Worm (Caenorhabditis elegans): ENCODE results near the gene C14A4.7.

C14A4.7 gene

DNA sequence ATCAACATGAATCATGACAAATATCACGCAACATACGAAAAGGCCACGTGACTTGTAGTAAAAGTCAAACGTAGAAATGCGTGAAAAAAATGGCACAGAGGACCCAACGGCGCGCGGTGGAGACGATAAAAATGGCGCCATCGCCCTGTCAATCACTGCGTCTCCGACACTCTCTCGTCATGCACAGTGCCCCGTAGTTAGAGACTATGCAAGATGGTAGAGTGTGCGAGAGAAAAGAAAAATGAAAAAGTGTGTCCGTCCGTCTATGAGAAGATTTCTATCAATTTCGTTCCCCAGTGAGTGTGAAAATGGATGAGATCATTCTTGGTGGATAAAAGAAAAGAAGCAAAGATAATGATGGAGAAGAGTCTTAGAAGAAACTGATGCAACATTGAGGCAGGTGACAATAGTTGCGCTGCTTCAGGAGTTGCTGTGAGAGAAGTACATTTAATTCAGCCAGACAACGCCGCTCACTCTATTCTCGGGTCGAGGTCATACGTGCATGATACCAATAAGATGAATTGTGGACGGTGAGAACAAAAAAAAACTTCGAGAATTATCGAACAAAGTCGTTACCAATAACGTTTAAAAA lies 40.8 kb downstream of the C14A4.7 start (continued):
- no peak for TF ChIP-seq nhr-28 (tag; optimal IDR thresholded peaks at IDR 0.05)
- no peak for TF ChIP-seq lin-39 (tag; optimal IDR thresholded peaks at IDR 0.05)
- peak; percentile 78 for TF ChIP-seq ztf-4 (tag; optimal IDR thresholded peaks at IDR 0.05)
- TF ChIP-seq nhr-23 (tag; optimal IDR thresholded peaks at IDR 0.05), result peak; percentile 31
- TF ChIP-seq skn-1 (tag; optimal IDR thresholded peaks at IDR 0.05), result no peak
- TF ChIP-seq elt-1 (tag; optimal IDR thresholded peaks at IDR 0.05), result no peak
- no peak for TF ChIP-seq jun-1 (tag; optimal IDR thresholded peaks at IDR 0.05)
- no peak for TF ChIP-seq aly-2 (tag; optimal IDR thresholded peaks at IDR 0.05)
- peak; percentile 17 for TF ChIP-seq R02D3.7 (tag; optimal IDR thresholded peaks at IDR 0.05)
- peak; percentile 79 for TF ChIP-seq nhr-25 (tag; optimal IDR thresholded peaks at IDR 0.05)
- TF ChIP-seq unc-62 (GFP tag; optimal IDR thresholded peaks at IDR 0.05), result peak; percentile 71
- TF ChIP-seq ceh-82 (tag; optimal IDR thresholded peaks at IDR 0.05), result no peak
- no peak for TF ChIP-seq nhr-77 (tag; optimal IDR thresholded peaks at IDR 0.05)
- TF ChIP-seq tbx-2 (tag; optimal IDR thresholded peaks at IDR 0.05), result peak; percentile 19
- peak; percentile 23 for TF ChIP-seq nfya-1 (tag; optimal IDR thresholded peaks at IDR 0.05; ENCODE audit: insufficient read depth)
- TF ChIP-seq pqm-1 (tag; optimal IDR thresholded peaks at IDR 0.05), result no peak
- TF ChIP-seq mdl-1 (tag; optimal IDR thresholded peaks at IDR 0.05), result no peak
- peak; percentile 68 for TF ChIP-seq elt-2 (tag; optimal IDR thresholded peaks at IDR 0.05)
- no peak for TF ChIP-seq zag-1 (tag; optimal IDR thresholded peaks at IDR 0.05)

DNA sequence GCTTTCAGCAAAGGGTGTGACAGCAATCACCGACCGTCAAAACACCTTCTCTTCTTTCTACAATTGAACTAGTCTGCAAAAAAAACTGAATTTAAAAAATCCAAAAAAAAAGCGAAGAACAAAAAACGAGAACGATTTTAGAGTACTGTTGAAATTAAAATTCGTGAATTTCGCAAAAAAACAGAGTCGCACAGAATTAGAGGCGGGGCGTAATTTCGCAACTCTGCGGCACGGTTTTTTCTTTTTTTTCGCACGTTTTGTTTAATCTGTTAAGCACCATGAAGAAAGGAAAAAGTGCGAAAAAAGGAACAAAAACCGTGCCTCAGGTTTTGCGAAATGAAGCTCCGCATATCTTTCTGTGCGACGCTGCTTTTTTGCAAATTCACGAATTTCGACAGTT lies 41.4 kb downstream of the C14A4.7 start, which contains the start of gene mnk-1:
mnk-1 (minus strand) TSS at position 73 of the 400 bp plus-strand sequence.
- TF ChIP-seq ceh-82 (tag; optimal IDR thresholded peaks at IDR 0.05), result no peak
- no peak for TF ChIP-seq egl-27 (tag; optimal IDR thresholded peaks at IDR 0.05)
- peak; percentile 22 for TF ChIP-seq egl-5 (tag; optimal IDR thresholded peaks at IDR 0.05)
- TF ChIP-seq snpc-4 (tag; optimal IDR thresholded peaks at IDR 0.05), result no peak
- TF ChIP-seq zag-1 (tag; optimal IDR thresholded peaks at IDR 0.05), result no peak
- TF ChIP-seq ZK546.5 (tag; optimal IDR thresholded peaks at IDR 0.05), result no peak
- no peak for TF ChIP-seq mdl-1 (tag; optimal IDR thresholded peaks at IDR 0.05)
- TF ChIP-seq nhr-76 (tag; optimal IDR thresholded peaks at IDR 0.05), result no peak

DNA sequence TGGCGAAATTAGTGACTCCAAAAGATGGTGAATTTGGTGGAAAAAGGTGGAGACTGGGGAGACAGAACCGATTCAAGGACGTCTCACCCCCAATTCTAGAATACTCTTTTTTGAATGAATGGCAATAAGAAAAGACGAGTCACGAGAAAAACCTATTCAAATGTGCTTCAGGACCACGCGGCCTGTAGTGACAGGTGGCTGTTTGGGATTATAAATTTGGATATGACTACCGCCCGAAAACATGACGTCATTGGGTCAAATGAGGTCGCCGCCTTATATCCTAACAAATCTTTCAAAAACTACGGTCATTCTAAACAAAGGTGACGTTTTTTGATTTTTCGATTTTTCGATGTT lies 42.3 kb downstream of the C14A4.7 start:
- no peak for TF ChIP-seq pqm-1 (tag; optimal IDR thresholded peaks at IDR 0.05)
- no peak for TF ChIP-seq jun-1 (tag; optimal IDR thresholded peaks at IDR 0.05)
- TF ChIP-seq ceh-9 (tag; optimal IDR thresholded peaks at IDR 0.05), result no peak
- no peak for TF ChIP-seq ZK546.5 (tag; optimal IDR thresholded peaks at IDR 0.05)
- TF ChIP-seq ama-1 (optimal IDR thresholded peaks at IDR 0.05), result peak; percentile 73
- peak; percentile 18 for TF ChIP-seq nhr-25 (tag; optimal IDR thresholded peaks at IDR 0.05)

DNA sequence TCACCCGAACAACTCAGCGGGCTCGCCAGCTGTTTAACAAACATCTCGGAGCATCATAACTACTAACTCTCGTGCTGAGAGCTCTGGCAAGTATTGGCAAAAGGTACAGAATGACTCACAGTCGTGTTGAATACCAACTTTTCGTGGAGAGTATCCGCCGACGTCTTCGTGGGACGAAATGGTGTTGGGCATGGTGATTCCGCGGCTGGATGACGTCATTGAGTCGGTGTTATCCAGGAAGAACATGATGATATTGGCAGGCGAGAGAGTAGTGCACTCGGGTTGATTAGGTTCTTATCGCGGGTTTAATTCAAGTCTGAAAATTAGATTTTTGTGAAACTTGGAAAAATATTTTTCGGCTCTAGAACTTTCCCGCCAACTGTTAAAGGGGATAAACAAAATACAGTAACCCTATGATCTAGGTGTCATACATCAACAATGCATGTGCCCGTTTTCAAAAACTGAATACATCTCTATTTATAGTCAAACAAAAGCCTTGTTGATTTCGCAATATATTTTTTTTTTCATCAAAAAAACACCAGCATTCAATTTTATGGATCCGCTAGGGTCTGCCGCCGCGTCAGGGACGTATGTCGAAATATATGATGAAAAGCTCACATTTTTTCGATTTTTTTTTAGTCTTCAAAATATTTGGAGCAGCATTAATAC lies 42.9 kb downstream of the C14A4.7 start:
- TF ChIP-seq nhr-23 (tag; optimal IDR thresholded peaks at IDR 0.05) (no peak), snpc-4 (tag; optimal IDR thresholded peaks at IDR 0.05) (no peak), lsy-12 (tag; optimal IDR thresholded peaks at IDR 0.05) (peak; percentile 54), egl-5 (tag; optimal IDR thresholded peaks at IDR 0.05) (no peak), nfya-1 (tag; optimal IDR thresholded peaks at IDR 0.05; ENCODE audit: insufficient read depth) (peak; percentile 13), ama-1 (optimal IDR thresholded peaks at IDR 0.05) (peak; percentile 90)

DNA sequence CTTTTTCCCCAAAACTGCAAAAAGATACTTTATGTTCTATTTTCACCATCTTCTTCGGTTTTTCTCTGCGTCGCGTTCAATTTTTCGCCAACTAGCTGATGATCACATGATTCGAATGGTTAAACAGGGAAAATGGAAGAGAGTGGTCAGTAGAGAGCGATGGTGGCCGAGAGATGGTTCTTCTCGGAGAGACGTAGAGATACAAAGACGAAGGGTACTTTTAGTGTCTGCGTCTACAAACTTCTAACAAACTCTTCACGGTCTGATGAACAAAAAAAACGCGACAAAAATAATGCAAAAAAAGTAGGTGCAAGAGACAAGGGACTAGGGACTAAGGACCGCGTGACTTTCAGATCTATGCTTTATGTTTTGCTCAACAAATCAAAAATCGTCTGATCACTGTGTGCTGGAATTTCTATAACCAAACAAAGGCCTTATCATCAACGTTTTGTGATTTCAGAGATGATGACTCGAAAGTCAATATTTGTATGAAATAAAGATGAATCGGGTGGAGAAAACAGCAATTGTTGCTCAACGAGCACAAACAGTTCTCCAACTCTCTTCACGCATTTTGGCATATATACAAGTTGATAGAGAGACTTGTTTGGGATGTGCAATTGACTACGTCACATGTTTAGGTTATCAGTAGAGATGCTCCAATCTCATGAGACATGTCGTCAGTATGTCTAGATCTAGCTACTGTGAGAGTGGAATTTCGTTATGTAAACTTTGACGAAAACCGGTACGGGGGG lies 44.2 kb downstream of the C14A4.7 start:
- peak; percentile 86 for TF ChIP-seq ceh-28 (tag; optimal IDR thresholded peaks at IDR 0.05)
- TF ChIP-seq lin-15B (tag; optimal IDR thresholded peaks at IDR 0.05), result peak; percentile 71
- TF ChIP-seq daf-12 (tag; optimal IDR thresholded peaks at IDR 0.05), result peak; percentile 13
- TF ChIP-seq ceh-82 (tag; optimal IDR thresholded peaks at IDR 0.05), result peak; percentile 74
- peak; percentile 25 for TF ChIP-seq zag-1 (tag; optimal IDR thresholded peaks at IDR 0.05)
- peak; percentile 75 for TF ChIP-seq R02D3.7 (tag; optimal IDR thresholded peaks at IDR 0.05)
- TF ChIP-seq skn-1 (tag; optimal IDR thresholded peaks at IDR 0.05), result peak; percentile 62
- peak; percentile 84 for TF ChIP-seq mdl-1 (tag; optimal IDR thresholded peaks at IDR 0.05)
- TF ChIP-seq nhr-28 (tag; optimal IDR thresholded peaks at IDR 0.05), result peak; percentile 11
- peak; percentile 98 for TF ChIP-seq pha-4 (tag; optimal IDR thresholded peaks at IDR 0.05)
- peak; percentile 78 for TF ChIP-seq lsy-12 (tag; optimal IDR thresholded peaks at IDR 0.05)
- TF ChIP-seq pqm-1 (tag; optimal IDR thresholded peaks at IDR 0.05), result peak; percentile 49
- TF ChIP-seq nhr-43 (tag; optimal IDR thresholded peaks at IDR 0.05; ENCODE audit: poor library complexity, severe bottlenecking), result peak; percentile 90
- TF ChIP-seq ceh-9 (tag; optimal IDR thresholded peaks at IDR 0.05), result no peak
- TF ChIP-seq egl-27 (tag; optimal IDR thresholded peaks at IDR 0.05), result peak; percentile 72
- TF ChIP-seq lin-39 (tag; optimal IDR thresholded peaks at IDR 0.05), result peak; percentile 80
- no peak for TF ChIP-seq fkh-2 (tag; optimal IDR thresholded peaks at IDR 0.05)
- TF ChIP-seq nhr-25 (tag; optimal IDR thresholded peaks at IDR 0.05), result peak; percentile 96
- TF ChIP-seq hmg-11 (tag; optimal IDR thresholded peaks at IDR 0.05), result peak; percentile 87
- TF ChIP-seq elt-2 (tag; optimal IDR thresholded peaks at IDR 0.05), result peak; percentile 56
- TF ChIP-seq jun-1 (tag; optimal IDR thresholded peaks at IDR 0.05), result peak; percentile 98
- peak; percentile 48 for TF ChIP-seq nhr-77 (tag; optimal IDR thresholded peaks at IDR 0.05)
- peak; percentile 84 for TF ChIP-seq ztf-4 (tag; optimal IDR thresholded peaks at IDR 0.05)
- no peak for TF ChIP-seq ceh-16 (tag; optimal IDR thresholded peaks at IDR 0.05)
- no peak for TF ChIP-seq sea-2 (GFP tag; optimal IDR thresholded peaks at IDR 0.05)
- no peak for TF ChIP-seq nhr-67 (tag; optimal IDR thresholded peaks at IDR 0.05)
- TF ChIP-seq nfya-1 (tag; optimal IDR thresholded peaks at IDR 0.05; ENCODE audit: insufficient read depth), result peak; percentile 95
- TF ChIP-seq mml-1 (tag; optimal IDR thresholded peaks at IDR 0.05), result no peak
- TF ChIP-seq ZK546.5 (tag; optimal IDR thresholded peaks at IDR 0.05), result no peak
- peak; percentile 79 for TF ChIP-seq unc-62 (GFP tag; optimal IDR thresholded peaks at IDR 0.05)
